Fruit fly (Drosophila melanogaster) whole organism, prepupa: ENCODE data around the gene Bicra.
A peak's percentile ranks its signal among the peaks of the same experiment; 100 is the strongest.

Experiments used
- Blimp-1 ChIP-seq: fragments of 200-800 bp; sonication (Bioruptor generic); optimal IDR thresholded peaks from 3 replicates; lab custom pipeline; 2017; ENCODE audit warnings: missing biosample characterization, missing genetic modification characterization, mild to moderate bottlenecking, moderate library complexity, missing genetic modification reagents
- CG10631 ChIP-seq: fragments of 200-800 bp; sonication (Bioruptor generic); optimal IDR thresholded peaks from 2 replicates; lab custom pipeline; 2016; ENCODE audit warnings: missing biosample characterization, missing genetic modification characterization
- CG10669 ChIP-seq: fragments of 200-800 bp; sonication (Bioruptor generic); optimal IDR thresholded peaks from 3 replicates; lab custom pipeline; 2018; ENCODE audit warnings: missing biosample characterization, mild to moderate bottlenecking, missing genetic modification characterization, moderate library complexity
- CG11294 ChIP-seq: fragments of 200-800 bp; sonication (Bioruptor generic); IDR thresholded peaks from 2 replicates; pipeline ENCODE4 v1.3.6; 2022; ENCODE audit warnings: missing biosample characterization, missing genetic modification characterization
- CG11902 ChIP-seq: fragments of 200-800 bp; sonication (Bioruptor generic); optimal IDR thresholded peaks from 3 replicates; lab custom pipeline; 2016; ENCODE audit warnings: missing biosample characterization, missing genetic modification characterization
- CG15336 ChIP-seq: fragments of 200-800 bp; sonication (Bioruptor generic); IDR thresholded peaks from 2 replicates; pipeline ENCODE4 v1.3.6; 2022; ENCODE audit warnings: missing biosample characterization, missing genetic modification characterization
- CG1621 ChIP-seq: fragments of 200-800 bp; sonication (Bioruptor generic); optimal IDR thresholded peaks from 3 replicates; lab custom pipeline; 2018; ENCODE audit warnings: missing biosample characterization, mild to moderate bottlenecking, missing genetic modification characterization
- CG16779 ChIP-seq: fragments of 200-800 bp; sonication (Bioruptor generic); optimal IDR thresholded peaks from 3 replicates; lab custom pipeline; 2017; ENCODE audit warnings: missing biosample characterization, mild to moderate bottlenecking, missing genetic modification characterization
- CG3032 ChIP-seq: fragments of 200-800 bp; optimal IDR thresholded peaks from 2 replicates; lab custom pipeline; 2019; ENCODE audit warnings: missing biosample characterization, mild to moderate bottlenecking, missing genetic modification characterization, moderate library complexity
- CG34406 ChIP-seq: fragments of 200-800 bp; sonication (Bioruptor generic); optimal IDR thresholded peaks from 3 replicates; lab custom pipeline; 2016; ENCODE audit warnings: missing biosample characterization, missing genetic modification characterization
- CG3919 ChIP-seq: fragments of 200-800 bp; sonication (Bioruptor generic); optimal IDR thresholded peaks from 3 replicates; lab custom pipeline; 2016; ENCODE audit warnings: missing biosample characterization, missing genetic modification characterization
- CG6163 ChIP-seq: fragments of 200-800 bp; sonication (Bioruptor generic); IDR thresholded peaks from 3 replicates; pipeline ENCODE4 v1.3.6; 2022; ENCODE audit warnings: missing biosample characterization, missing genetic modification characterization
- CG6276 ChIP-seq: fragments of 200-800 bp; sonication (Bioruptor generic); optimal IDR thresholded peaks from 2 replicates; lab custom pipeline; 2017; ENCODE audit warnings: missing biosample characterization, mild to moderate bottlenecking, missing genetic modification characterization
- CG6808 ChIP-seq: fragments of 200-800 bp; sonication (Bioruptor generic); optimal IDR thresholded peaks from 3 replicates; lab custom pipeline; 2017; ENCODE audit warnings: missing biosample characterization, missing genetic modification characterization, mild to moderate bottlenecking, moderate library complexity, missing genetic modification reagents
- CG6854 ChIP-seq: fragments of 200-800 bp; sonication (Bioruptor generic); optimal IDR thresholded peaks from 2 replicates; lab custom pipeline; 2017; ENCODE audit warnings: missing biosample characterization, mild to moderate bottlenecking, missing genetic modification characterization
- CG7368 ChIP-seq: fragments of 200-800 bp; sonication (Bioruptor generic); optimal IDR thresholded peaks from 3 replicates; lab custom pipeline; 2016; ENCODE audit warnings: missing biosample characterization, missing genetic modification characterization
- CG8119 ChIP-seq: fragments of 200-800 bp; sonication (Bioruptor generic); IDR thresholded peaks from 3 replicates; pipeline ENCODE4 v1.3.6; 2022; ENCODE audit warnings: missing biosample characterization, missing genetic modification characterization
- CG8632 ChIP-seq: fragments of 200-800 bp; sonication (Bioruptor generic); optimal IDR thresholded peaks from 3 replicates; lab custom pipeline; 2016; ENCODE audit warnings: missing biosample characterization, missing genetic modification characterization
- CG9139 ChIP-seq: fragments of 200-800 bp; sonication (Bioruptor generic); optimal IDR thresholded peaks from 3 replicates; lab custom pipeline; 2017; ENCODE audit warnings: missing biosample characterization, mild to moderate bottlenecking, missing genetic modification characterization
- Eip93F ChIP-seq: fragments of 200-800 bp; sonication (Bioruptor generic); optimal IDR thresholded peaks from 2 replicates; lab custom pipeline; 2016; ENCODE audit warnings: missing biosample characterization, mild to moderate bottlenecking, missing genetic modification characterization
- Ets21C ChIP-seq: fragments of 200-800 bp; sonication (Bioruptor generic); optimal IDR thresholded peaks from 3 replicates; lab custom pipeline; 2016; ENCODE audit warnings: missing biosample characterization, missing genetic modification characterization
- Ets96B ChIP-seq: fragments of 200-800 bp; optimal IDR thresholded peaks from 2 replicates; lab custom pipeline; 2019; ENCODE audit warnings: missing biosample characterization, mild to moderate bottlenecking, missing genetic modification characterization, moderate library complexity
- Hr38 ChIP-seq: sonication (Bioruptor generic); optimal IDR thresholded peaks from 2 replicates; lab custom pipeline; 2016; ENCODE audit warnings: missing biosample characterization, missing genetic modification characterization
- Hr39 ChIP-seq: fragments of 200-800 bp; sonication (Bioruptor generic); optimal IDR thresholded peaks from 2 replicates; lab custom pipeline; 2016; ENCODE audit warnings: missing biosample characterization, missing genetic modification characterization
- Lpt ChIP-seq: fragments of 200-800 bp; sonication (Bioruptor generic); optimal IDR thresholded peaks from 3 replicates; lab custom pipeline; 2016; ENCODE audit warnings: missing biosample characterization, missing genetic modification characterization
- Met ChIP-seq: fragments of 200-800 bp; sonication (Bioruptor generic); optimal IDR thresholded peaks from 3 replicates; lab custom pipeline; 2016; ENCODE audit warnings: missing biosample characterization, missing genetic modification characterization
- OdsH ChIP-seq: fragments of 200-800 bp; sonication (Bioruptor generic); optimal IDR thresholded peaks from 3 replicates; lab custom pipeline; 2016; ENCODE audit warnings: missing biosample characterization, missing genetic modification characterization
- Sox15 ChIP-seq: fragments of 200-800 bp; sonication (Bioruptor generic); optimal IDR thresholded peaks from 3 replicates; lab custom pipeline; 2016; ENCODE audit warnings: missing biosample characterization, missing genetic modification characterization
- achi ChIP-seq: fragments of 200-800 bp; sonication (Bioruptor generic); optimal IDR thresholded peaks from 3 replicates; lab custom pipeline; 2016; ENCODE audit warnings: missing biosample characterization, missing genetic modification characterization
- acj6 ChIP-seq: fragments of 200-800 bp; sonication (Bioruptor generic); optimal IDR thresholded peaks from 3 replicates; lab custom pipeline; 2016; ENCODE audit warnings: missing biosample characterization, missing genetic modification characterization
- cyc ChIP-seq: fragments of 200-800 bp; sonication (Bioruptor generic); optimal IDR thresholded peaks from 3 replicates; lab custom pipeline; 2016; ENCODE audit warnings: missing biosample characterization, missing genetic modification characterization
- dac ChIP-seq: fragments of 200-800 bp; sonication (Bioruptor generic); optimal IDR thresholded peaks from 2 replicates; lab custom pipeline; 2017; ENCODE audit warnings: missing biosample characterization, mild to moderate bottlenecking, missing genetic modification characterization
- eg ChIP-seq: fragments of 200-800 bp; sonication (Bioruptor generic); IDR thresholded peaks from 3 replicates; pipeline ENCODE4 v1.3.6; 2022; ENCODE audit warnings: missing biosample characterization, missing genetic modification characterization
- fd59A ChIP-seq: fragments of 200-800 bp; sonication (Bioruptor generic); optimal IDR thresholded peaks from 2 replicates; lab custom pipeline; 2017; ENCODE audit warnings: missing biosample characterization, mild to moderate bottlenecking, missing genetic modification characterization, missing genetic modification reagents
- fkh ChIP-seq: fragments of 200-800 bp; sonication (Bioruptor generic); optimal IDR thresholded peaks from 3 replicates; lab custom pipeline; 2017; ENCODE audit warnings: missing biosample characterization, mild to moderate bottlenecking, missing genetic modification characterization, moderate library complexity
- lz ChIP-seq: fragments of 200-800 bp; sonication (Bioruptor generic); optimal IDR thresholded peaks from 3 replicates; lab custom pipeline; 2016; ENCODE audit warnings: missing biosample characterization, missing genetic modification characterization
- net ChIP-seq: fragments of 200-800 bp; sonication (Bioruptor generic); optimal IDR thresholded peaks from 3 replicates; lab custom pipeline; 2016; ENCODE audit warnings: missing biosample characterization, missing genetic modification characterization
- pdm3 ChIP-seq: fragments of 200-800 bp; sonication (Bioruptor generic); optimal IDR thresholded peaks from 3 replicates; lab custom pipeline; 2016; ENCODE audit warnings: missing biosample characterization, missing genetic modification characterization
- salr ChIP-seq, 2 experiments: fragments of 200-800 bp; sonication (Bioruptor generic); optimal IDR thresholded peaks; 3 replicates each; lab custom pipeline; 2016 to 2018; ENCODE audit warnings: missing biosample characterization in 2 of 2, missing genetic modification characterization in 2 of 2, mild to moderate bottlenecking in 1 of 2
- spab ChIP-seq: fragments of 200-800 bp; sonication (Bioruptor generic); optimal IDR thresholded peaks from 2 replicates; lab custom pipeline; 2017; ENCODE audit warnings: missing biosample characterization, mild to moderate bottlenecking, missing genetic modification characterization, missing genetic modification reagents
- ss ChIP-seq, 2 experiments: fragments of 200-800 bp; sonication (Bioruptor generic); optimal IDR thresholded peaks; 2 replicates in 1 of 2; 3 replicates in 1 of 2; lab custom pipeline; 2017 to 2018; ENCODE audit warnings: mild to moderate bottlenecking in 2 of 2, missing biosample characterization in 2 of 2, missing genetic modification characterization in 2 of 2, moderate library complexity in 1 of 2
- svp ChIP-seq: fragments of 200-800 bp; sonication (Bioruptor generic); peaks from one replicate; lab custom pipeline; 2016; ENCODE audit warnings: missing biosample characterization, missing genetic modification characterization
- topi ChIP-seq: fragments of 200-800 bp; sonication (Bioruptor generic); optimal IDR thresholded peaks from 3 replicates; lab custom pipeline; 2016; ENCODE audit warnings: missing biosample characterization, missing genetic modification characterization
- vri ChIP-seq: fragments of 200-800 bp; sonication (Bioruptor generic); optimal IDR thresholded peaks from 3 replicates; lab custom pipeline; 2016; ENCODE audit warnings: missing biosample characterization, mild to moderate bottlenecking, missing genetic modification characterization

Bicra gene

DNA sequence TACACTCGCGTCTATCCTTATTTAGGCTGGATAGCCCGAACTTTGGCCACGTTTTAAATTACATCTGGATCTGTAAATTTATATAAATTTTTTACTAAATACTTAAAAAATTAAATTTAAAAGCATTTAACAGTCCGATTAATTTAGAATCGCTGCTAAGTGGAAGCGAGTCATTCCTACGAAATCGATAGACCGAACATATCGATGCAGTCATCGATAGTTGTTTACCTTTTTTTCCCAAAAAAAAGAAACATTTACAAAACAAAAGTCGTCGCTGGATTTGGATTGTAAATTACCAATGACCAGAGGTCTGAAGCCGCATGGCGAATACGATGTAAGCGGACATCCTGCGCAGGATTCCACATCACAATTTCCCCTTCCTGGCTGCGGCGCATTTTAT lies 7.1 kb upstream of the Bicra start, which contains the start of gene Sirt7 (continued):
- no peak for TF ChIP-seq CG11902 (GFP tag; lab: Kevin White, UChicago)
- no peak for TF ChIP-seq CG11294 (GFP tag; lab: Robert Waterston, UW)
- peak; percentile 88 for TF ChIP-seq CG6163 (GFP tag; lab: Robert Waterston, UW)
- peak; percentile 62 for TF ChIP-seq Eip93F (GFP tag; lab: Kevin White, UChicago)
- TF ChIP-seq pdm3 (GFP tag; lab: Kevin White, UChicago) = no peak
- peak; percentile 92 for TF ChIP-seq fkh
- TF ChIP-seq cyc (GFP tag; lab: Kevin White, UChicago) = no peak
- TF ChIP-seq CG10631 = no peak
- no peak for TF ChIP-seq CG6276 (GFP tag; lab: Kevin White, UChicago)
- no peak for TF ChIP-seq acj6 (GFP tag; lab: Kevin White, UChicago)
- peak in 1 of 2 experiments; percentile 76 for TF ChIP-seq ss (GFP tag; optimal IDR thresholded peaks at IDR 0.05; lab: Kevin White, UChicago)
- TF ChIP-seq CG3919 (GFP tag; lab: Kevin White, UChicago) = no peak
- TF ChIP-seq CG6808 (GFP tag; lab: Kevin White, UChicago) = no peak
- no peak for TF ChIP-seq vri (GFP tag; lab: Kevin White, UChicago)
- peak; percentile 58 for TF ChIP-seq CG9139 (GFP tag; lab: Kevin White, UChicago)
- no peak for TF ChIP-seq CG10669 (GFP tag; lab: Kevin White, UChicago)
- peak; percentile 72 for TF ChIP-seq dac (GFP tag; lab: Kevin White, UChicago)
- peak; percentile 60 for TF ChIP-seq spab (GFP tag; lab: Kevin White, UChicago)
- no peak for TF ChIP-seq CG34406
- TF ChIP-seq CG8119 (GFP tag; lab: Robert Waterston, UW) = peak; percentile 76; the same call in 2 of the 3 replicates
- TF ChIP-seq achi (GFP tag; lab: Kevin White, UChicago) = no peak
- TF ChIP-seq eg (GFP tag; lab: Robert Waterston, UW) = peak; percentile 91
- TF ChIP-seq Blimp-1 (GFP tag; lab: Kevin White, UChicago) = no peak
- TF ChIP-seq net (GFP tag; lab: Kevin White, UChicago) = peak; percentile 66
- TF ChIP-seq fd59A = peak; percentile 0
- TF ChIP-seq CG16779 (tag; lab: Kevin White, UChicago) = peak; percentile 74
- TF ChIP-seq Sox15 (GFP tag; lab: Kevin White, UChicago) = no peak
- TF ChIP-seq CG15336 (GFP tag; lab: Robert Waterston, UW) = peak; percentile 75
- TF ChIP-seq CG6854 = peak; percentile 41
- TF ChIP-seq Ets21C = no peak
- no peak for TF ChIP-seq Hr39 (GFP tag; lab: Kevin White, UChicago)
- no peak for TF ChIP-seq OdsH
- TF ChIP-seq Lpt (GFP tag; lab: Kevin White, UChicago) = no peak
- TF ChIP-seq Hr38 (GFP tag; lab: Kevin White, UChicago) = no peak
- no peak for TF ChIP-seq lz (GFP tag; lab: Kevin White, UChicago)
- no peak for TF ChIP-seq CG8632 (GFP tag; lab: Kevin White, UChicago)
- TF ChIP-seq CG7368 (GFP tag; lab: Kevin White, UChicago) = no peak
- TF ChIP-seq CG3032 (tag; lab: Kevin White, UChicago) = peak; percentile 80
- TF ChIP-seq salr (GFP tag; optimal IDR thresholded peaks at IDR 0.05; lab: Kevin White, UChicago) = no peak
- TF ChIP-seq topi (GFP tag; lab: Kevin White, UChicago) = no peak
- TF ChIP-seq svp (GFP tag; lab: Kevin White, UChicago) = no peak
- TF ChIP-seq CG1621 (tag; lab: Kevin White, UChicago) = peak; percentile 76

DNA sequence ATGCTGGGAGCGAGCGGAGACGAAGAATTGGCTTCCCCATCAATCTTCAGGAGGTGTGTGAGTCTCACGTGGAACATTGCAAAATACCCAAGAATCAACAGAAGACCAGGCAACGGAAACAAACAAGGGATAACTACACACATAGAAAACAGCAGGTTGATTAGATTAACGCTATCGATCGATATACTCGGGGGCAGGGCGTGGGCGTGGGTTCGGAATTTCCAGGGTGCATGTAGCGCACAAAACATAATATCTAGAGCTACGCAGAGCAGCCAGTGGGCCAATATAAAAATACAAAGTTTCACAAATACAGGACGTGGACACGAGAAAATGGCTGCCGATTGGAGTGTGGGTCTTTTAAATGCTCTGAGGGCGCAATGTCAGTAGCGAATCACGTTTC lies 3.5 kb upstream of the Bicra start:
- TF ChIP-seq ss (GFP tag; optimal IDR thresholded peaks at IDR 0.05; lab: Kevin White, UChicago) (no peak), CG3032 (tag; lab: Kevin White, UChicago) (no peak), OdsH (no peak), svp (GFP tag; lab: Kevin White, UChicago) (no peak), salr (GFP tag; optimal IDR thresholded peaks at IDR 0.05; lab: Kevin White, UChicago) (no peak), Met (no peak), Ets96B (tag; lab: Kevin White, UChicago) (no peak)
